Worm (Caenorhabditis elegans) whole organism, L4/young adult: ENCODE results near the gene F23G4.1.

Source experiments
- W03F9.2 ChIP-seq: fragments of 150-350 bp; optimal IDR thresholded peaks from 2 replicates; lab custom pipeline; 2014; ENCODE audit warnings: missing biosample characterization, missing genetic modification characterization
- dao-5 ChIP-seq: sonication (generic microtip); optimal IDR thresholded peaks from 2 replicates; lab custom pipeline; 2016; ENCODE audit warnings: missing genotype, missing genetic modification characterization, moderate library complexity, missing compliant biosample characterization

ce11 chrX:6553634-6554033 is 49.4 kb downstream of the F23G4.1 start:
- TF ChIP-seq dao-5 (tag; lab: Kevin White, UChicago) (no peak), W03F9.2 (tag; lab: Kevin White, UChicago) (no peak)
